Fruit fly (Drosophila melanogaster): Measurements from ENCODE around the gene CG12147.
A peak's percentile ranks its signal among the peaks of the same experiment; 100 is the strongest.

Gene CG12147

DNA sequence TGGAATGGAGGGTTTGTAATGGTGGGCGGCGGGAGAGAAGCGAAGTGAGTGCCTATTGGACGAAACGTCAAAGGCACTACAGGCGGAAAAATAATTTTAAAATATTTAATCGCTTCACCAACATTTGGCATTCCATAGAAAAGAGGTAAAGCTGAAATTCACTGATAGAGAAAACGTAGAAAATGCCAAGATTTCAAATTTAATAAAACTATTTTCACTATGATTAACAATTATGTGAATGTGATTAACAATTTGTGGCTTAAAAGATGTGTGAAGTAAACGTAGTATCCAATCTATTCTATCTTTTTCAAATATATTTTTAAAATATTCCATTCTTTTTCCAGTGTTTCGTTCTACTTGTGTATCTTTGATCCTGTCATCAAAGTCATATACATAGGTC lies 37.6 kb downstream of the CG12147 start (continued):
- no peak for TF ChIP-seq CG6276 (GFP tag; optimal IDR thresholded peaks at IDR 0.05)
- TF ChIP-seq fd59A (GFP tag; optimal IDR thresholded peaks at IDR 0.05) = peak; percentile 30
- TF ChIP-seq CG6854 (GFP tag; optimal IDR thresholded peaks at IDR 0.05) = no peak
- TF ChIP-seq achi (GFP tag; optimal IDR thresholded peaks at IDR 0.05) = no peak
- peak; percentile 56 for TF ChIP-seq CG32006 (GFP tag; optimal IDR thresholded peaks at IDR 0.05)
- no peak for TF ChIP-seq CG11762 (GFP tag; optimal IDR thresholded peaks at IDR 0.05; ENCODE audit: insufficient read depth)
- TF ChIP-seq Lpt (GFP tag; optimal IDR thresholded peaks at IDR 0.05) = peak; percentile 15
- peak; percentile 27 for TF ChIP-seq CG10669 (GFP tag; optimal IDR thresholded peaks at IDR 0.05)
- TF ChIP-seq CG8319 (GFP tag; optimal IDR thresholded peaks at IDR 0.05) = no peak
- TF ChIP-seq pdm3 (GFP tag; optimal IDR thresholded peaks at IDR 0.05) = no peak
- no peak for TF ChIP-seq dac (GFP tag; optimal IDR thresholded peaks at IDR 0.05)
- TF ChIP-seq Sox14 (GFP tag; optimal IDR thresholded peaks at IDR 0.05) = no peak
- no peak for TF ChIP-seq CG9139 (GFP tag; optimal IDR thresholded peaks at IDR 0.05)
- no peak for TF ChIP-seq fd85E (GFP tag; optimal IDR thresholded peaks at IDR 0.05)
- no peak for TF ChIP-seq fkh (GFP tag; optimal IDR thresholded peaks at IDR 0.05)

DNA sequence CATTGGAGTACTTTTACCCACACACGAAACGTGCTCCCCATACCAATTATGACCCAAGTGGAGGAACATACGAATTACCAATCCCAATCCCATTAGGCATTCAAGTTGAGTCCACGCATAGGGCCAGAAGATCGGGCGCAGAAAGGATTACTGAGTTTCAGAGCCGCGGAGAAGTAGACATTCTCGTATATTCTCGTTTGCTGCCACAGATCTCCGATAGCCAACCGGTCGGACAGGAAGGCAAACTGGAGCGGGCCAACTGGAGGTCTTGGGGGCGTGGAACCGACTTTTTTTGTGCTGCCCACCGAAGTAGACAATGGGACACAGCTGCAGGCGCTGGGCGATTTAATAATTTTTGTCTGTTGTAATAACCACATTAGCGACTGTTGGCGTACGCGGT lies 38.0 kb downstream of the CG12147 start:
- TF ChIP-seq CG6792 (GFP tag; optimal IDR thresholded peaks at IDR 0.05) (no peak), CG6854 (GFP tag; optimal IDR thresholded peaks at IDR 0.05) (no peak), ss (GFP tag; optimal IDR thresholded peaks at IDR 0.05) (peak; percentile 35 to 37), CG1621 (tag; optimal IDR thresholded peaks at IDR 0.05) (peak; percentile 32)

DNA sequence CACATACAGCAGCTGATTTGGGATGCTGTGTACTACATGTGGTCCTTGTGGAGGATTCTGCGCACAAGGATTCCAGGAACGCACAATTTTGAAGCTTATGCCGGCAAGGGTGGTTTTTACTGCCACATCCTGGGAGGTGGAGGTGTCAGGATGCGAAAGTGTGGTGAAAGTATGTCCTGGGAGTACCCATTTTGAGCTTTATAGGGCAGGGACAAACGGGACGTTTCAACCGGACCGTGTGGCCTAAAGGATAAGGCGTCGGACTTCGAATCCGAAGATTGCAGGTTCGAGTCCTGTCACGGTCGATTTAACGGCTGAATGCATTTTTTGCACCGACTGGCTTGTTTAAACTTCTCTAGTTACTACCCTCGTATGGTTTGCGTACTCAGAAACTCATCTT lies 39.1 kb downstream of the CG12147 start:
- TF ChIP-seq acj6 (GFP tag; optimal IDR thresholded peaks at IDR 0.05) (no peak), Smox (GFP tag; optimal IDR thresholded peaks at IDR 0.05) (no peak), Hr38 (GFP tag; optimal IDR thresholded peaks at IDR 0.05) (no peak), CG9139 (GFP tag; optimal IDR thresholded peaks at IDR 0.05) (no peak), CG16779 (tag; optimal IDR thresholded peaks at IDR 0.05) (no peak), CG34406 (GFP tag; optimal IDR thresholded peaks at IDR 0.05) (no peak), CG4318 (GFP tag; optimal IDR thresholded peaks at IDR 0.05) (no peak), CG6808 (GFP tag; optimal IDR thresholded peaks at IDR 0.05) (no peak), fd85E (GFP tag; optimal IDR thresholded peaks at IDR 0.05) (no peak), CG6792 (GFP tag; optimal IDR thresholded peaks at IDR 0.05) (no peak), pdm3 (GFP tag; optimal IDR thresholded peaks at IDR 0.05) (no peak), CG6276 (GFP tag; optimal IDR thresholded peaks at IDR 0.05) (no peak), CG6163 (GFP tag; IDR thresholded peaks at IDR 0.05) (no peak), CG8632 (GFP tag; optimal IDR thresholded peaks at IDR 0.05) (no peak), achi (GFP tag; optimal IDR thresholded peaks at IDR 0.05) (no peak), Hr39 (GFP tag; optimal IDR thresholded peaks at IDR 0.05) (no peak), net (GFP tag; optimal IDR thresholded peaks at IDR 0.05) (no peak), vri (GFP tag; optimal IDR thresholded peaks at IDR 0.05) (no peak), Eip75B (GFP tag; optimal IDR thresholded peaks at IDR 0.05) (no peak)

DNA sequence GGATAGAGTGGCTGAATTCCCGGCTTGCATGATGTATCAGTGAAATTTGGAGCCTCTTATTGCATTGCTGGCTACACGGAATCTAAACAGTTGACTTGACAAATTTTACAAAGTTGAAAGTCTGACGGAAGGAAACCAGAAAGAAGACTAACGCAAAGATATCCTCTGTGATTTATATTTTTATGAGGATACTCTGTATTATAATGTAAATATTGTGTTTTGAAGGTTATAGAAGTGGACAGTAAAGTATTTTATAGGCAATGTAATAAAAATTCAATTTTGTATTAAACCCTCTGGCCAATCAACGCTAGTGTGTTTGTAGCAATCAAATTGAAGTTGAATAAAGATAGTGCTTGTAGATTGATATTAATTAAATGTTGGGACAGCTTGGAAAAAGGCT lies 39.5 kb downstream of the CG12147 start, which contains the start of gene CG14668:
CG14668 (minus strand) TSS at position 101 of the 400 bp plus-strand sequence.
- TF ChIP-seq vri (GFP tag; optimal IDR thresholded peaks at IDR 0.05) = no peak
- TF ChIP-seq CG10631 (GFP tag; optimal IDR thresholded peaks at IDR 0.05) = no peak
- TF ChIP-seq spab (GFP tag; optimal IDR thresholded peaks at IDR 0.05) = no peak
- no peak for TF ChIP-seq CG8632 (GFP tag; optimal IDR thresholded peaks at IDR 0.05)
- TF ChIP-seq CG3919 (GFP tag; optimal IDR thresholded peaks at IDR 0.05) = no peak
- TF ChIP-seq CG6854 (GFP tag; optimal IDR thresholded peaks at IDR 0.05) = no peak
- no peak for TF ChIP-seq salr (GFP tag; optimal IDR thresholded peaks at IDR 0.05)
- no peak for TF ChIP-seq Hr4 (GFP tag; optimal IDR thresholded peaks at IDR 0.05)
- TF ChIP-seq achi (GFP tag; optimal IDR thresholded peaks at IDR 0.05) = no peak
- no peak for TF ChIP-seq CG32006 (GFP tag; optimal IDR thresholded peaks at IDR 0.05)
- TF ChIP-seq Hr39 (GFP tag; optimal IDR thresholded peaks at IDR 0.05) = no peak
- TF ChIP-seq Blimp-1 (GFP tag; optimal IDR thresholded peaks at IDR 0.05) = no peak
- TF ChIP-seq CG6276 (GFP tag; optimal IDR thresholded peaks at IDR 0.05) = no peak
- no peak for TF ChIP-seq esn (GFP tag; optimal IDR thresholded peaks at IDR 0.05)
- TF ChIP-seq CG11762 (GFP tag; optimal IDR thresholded peaks at IDR 0.05; ENCODE audit: insufficient read depth) = no peak
- TF ChIP-seq fd59A (GFP tag; optimal IDR thresholded peaks at IDR 0.05) = no peak
- TF ChIP-seq Eip93F (GFP tag; optimal IDR thresholded peaks at IDR 0.05) = no peak
- no peak for TF ChIP-seq Hr38 (GFP tag; optimal IDR thresholded peaks at IDR 0.05)

Measured in whole organism, prepupa.